Worm (Caenorhabditis elegans) whole organism, young adult: ENCODE data around the gene Y45G12B.2.

Experiments used
- B0261.1 ChIP-seq: sonication (generic microtip); optimal IDR thresholded peaks from 2 replicates; lab custom pipeline; 2016; ENCODE audit warnings: mild to moderate bottlenecking, missing genetic modification characterization, moderate library complexity, missing compliant biosample characterization
- C06A6.2 ChIP-seq: fragments of 200-800 bp; sonication (Bioruptor generic); conservative IDR thresholded peaks from 2 replicates; pipeline ENCODE4 v1.3.6; 2022; ENCODE audit warnings: missing genetic modification characterization, missing compliant biosample characterization
- D2030.7 ChIP-seq: fragments of 200-800 bp; sonication (Bioruptor generic); IDR thresholded peaks from 2 replicates; pipeline ENCODE4 v1.3.6; 2022; ENCODE audit warnings: missing genetic modification reagents, missing genetic modification characterization, missing compliant biosample characterization
- F33H1.4 ChIP-seq: fragments of 200-800 bp; sonication (Bioruptor generic); IDR thresholded peaks from 2 replicates; pipeline ENCODE4 v1.3.6; 2022; ENCODE audit warnings: missing genetic modification reagents, missing genetic modification characterization, missing compliant biosample characterization
- F37B4.10 ChIP-seq: fragments of 200-800 bp; sonication (Bioruptor generic); IDR thresholded peaks from 2 replicates; pipeline ENCODE4 v1.3.6; 2022; ENCODE audit warnings: missing genetic modification characterization, missing compliant biosample characterization
- F49E8.2 ChIP-seq: sonication (generic microtip); optimal IDR thresholded peaks from 3 replicates; lab custom pipeline; 2017; ENCODE audit warnings: missing genetic modification characterization, mild to moderate bottlenecking, missing compliant biosample characterization, antibody characterized with exemption, moderate library complexity; ENCODE audit not compliant: insufficient read depth
- F52B5.7 ChIP-seq: sonication (generic microtip); optimal IDR thresholded peaks from 2 replicates; lab custom pipeline; 2016; ENCODE audit warnings: mild to moderate bottlenecking, missing genetic modification characterization, missing compliant biosample characterization
- K11D2.4 ChIP-seq: fragments of 200-800 bp; sonication (Bioruptor generic); IDR thresholded peaks from 2 replicates; pipeline ENCODE4 v1.3.6; 2022; ENCODE audit warnings: missing genetic modification reagents, missing genetic modification characterization, missing compliant biosample characterization
- T26A5.8 ChIP-seq: sonication (generic microtip); optimal IDR thresholded peaks from 2 replicates; lab custom pipeline; 2016; ENCODE audit warnings: missing genetic modification characterization, missing compliant biosample characterization
- Y53G8AR.9 ChIP-seq: fragments of 200-800 bp; sonication (Bioruptor generic); conservative IDR thresholded peaks from 2 replicates; pipeline ENCODE4 v1.3.6; 2022; ENCODE audit warnings: missing genetic modification reagents, missing genetic modification characterization, missing compliant biosample characterization
- Y56A3A.18 ChIP-seq: fragments of 200-800 bp; sonication (Bioruptor generic); IDR thresholded peaks from 2 replicates; pipeline ENCODE4 v1.3.6; 2022; ENCODE audit warnings: missing genetic modification reagents, missing genetic modification characterization, missing compliant biosample characterization
- ZK185.1 ChIP-seq: sonication (generic microtip); optimal IDR thresholded peaks from 2 replicates; lab custom pipeline; 2016; ENCODE audit warnings: mild to moderate bottlenecking, missing genetic modification characterization, missing compliant biosample characterization; ENCODE audit not compliant: poor library complexity, severe bottlenecking
- ama-1 ChIP-seq, 3 experiments: fragments of 150-350 bp in 1 of 3; sonication (generic microtip) in 2 of 3; optimal IDR thresholded peaks; 2 replicates each; lab custom pipeline; 2014 to 2018; ENCODE audit warnings: missing biosample characterization in 2 of 3, missing genetic modification characterization in 2 of 3, missing genetic modification reagents in 2 of 3
- aptf-3 ChIP-seq: fragments of 200-800 bp; sonication (Bioruptor generic); IDR thresholded peaks from 2 replicates; pipeline ENCODE4 v1.3.6; 2022; ENCODE audit warnings: missing genetic modification characterization, missing compliant biosample characterization
- attf-3 ChIP-seq: fragments of 200-800 bp; sonication (Bioruptor generic); conservative IDR thresholded peaks from 2 replicates; pipeline ENCODE4 v1.3.6; 2022; ENCODE audit warnings: missing genetic modification reagents, missing genetic modification characterization, missing compliant biosample characterization
- attf-6 ChIP-seq: fragments of 200-800 bp; sonication (Bioruptor generic); IDR thresholded peaks from 2 replicates; pipeline ENCODE4 v1.3.6; 2022; ENCODE audit warnings: missing genetic modification reagents, missing genetic modification characterization, missing compliant biosample characterization
- ceh-100 ChIP-seq: fragments of 200-800 bp; sonication (Bioruptor generic); IDR thresholded peaks from 2 replicates; pipeline ENCODE4 v1.3.6; 2022; ENCODE audit warnings: missing genetic modification reagents, missing genetic modification characterization, missing compliant biosample characterization
- ceh-27 ChIP-seq: fragments of 200-800 bp; sonication (Bioruptor generic); optimal IDR thresholded peaks from 2 replicates; lab custom pipeline; 2018; ENCODE audit warnings: mild to moderate bottlenecking, missing genetic modification characterization, moderate library complexity, missing compliant biosample characterization
- ceh-40 ChIP-seq: fragments of 200-800 bp; sonication (Bioruptor generic); IDR thresholded peaks from 2 replicates; pipeline ENCODE4 v1.3.6; 2022; ENCODE audit warnings: missing genetic modification characterization, missing compliant biosample characterization
- ceh-79 ChIP-seq: sonication (generic microtip); optimal IDR thresholded peaks from 2 replicates; lab custom pipeline; 2017; ENCODE audit warnings: mild to moderate bottlenecking, missing genetic modification characterization, missing compliant biosample characterization
- ceh-91 ChIP-seq: fragments of 200-800 bp; sonication (Bioruptor generic); IDR thresholded peaks from 2 replicates; pipeline ENCODE4 v1.3.6; 2022; ENCODE audit warnings: missing genetic modification reagents, missing genetic modification characterization, missing compliant biosample characterization
- chd-7 ChIP-seq: sonication (generic microtip); optimal IDR thresholded peaks from 2 replicates; lab custom pipeline; 2016; ENCODE audit warnings: mild to moderate bottlenecking, missing genetic modification characterization, moderate library complexity, missing compliant biosample characterization
- die-1 ChIP-seq: sonication (generic microtip); optimal IDR thresholded peaks from 2 replicates; lab custom pipeline; 2016; ENCODE audit warnings: missing genotype, mild to moderate bottlenecking, missing genetic modification characterization, missing compliant biosample characterization
- dox-1 ChIP-seq: fragments of 200-800 bp; sonication (Bioruptor generic); IDR thresholded peaks from 2 replicates; pipeline ENCODE4 v1.3.6; 2022; ENCODE audit warnings: missing genetic modification reagents, missing genetic modification characterization, missing compliant biosample characterization
- ekl-4 ChIP-seq: fragments of 200-800 bp; sonication (Bioruptor generic); IDR thresholded peaks from 2 replicates; pipeline ENCODE4 v1.3.6; 2022; ENCODE audit warnings: missing genetic modification reagents, missing genetic modification characterization, missing compliant biosample characterization
- fkh-3 ChIP-seq: sonication (generic microtip); optimal IDR thresholded peaks from 2 replicates; lab custom pipeline; 2016; ENCODE audit warnings: mild to moderate bottlenecking, missing genetic modification characterization, missing compliant biosample characterization
- him-1 ChIP-seq: sonication (generic microtip); optimal IDR thresholded peaks from 2 replicates; lab custom pipeline; 2016; ENCODE audit warnings: missing genotype, missing genetic modification reagents, missing genetic modification characterization, missing compliant biosample characterization
- hmg-1.2 ChIP-seq: fragments of 200-800 bp; sonication (Bioruptor generic); IDR thresholded peaks from 2 replicates; pipeline ENCODE4 v1.3.6; 2022; ENCODE audit warnings: missing genetic modification reagents, missing genetic modification characterization, missing compliant biosample characterization
- hsf-1 ChIP-seq: fragments of 200-800 bp; sonication (Bioruptor generic); IDR thresholded peaks from 2 replicates; pipeline ENCODE4 v1.3.6; 2022; ENCODE audit warnings: missing genetic modification reagents, missing genetic modification characterization, missing compliant biosample characterization
- let-526 ChIP-seq: fragments of 200-800 bp; sonication (Bioruptor generic); IDR thresholded peaks from 2 replicates; pipeline ENCODE4 v1.3.6; 2022; ENCODE audit warnings: missing genetic modification reagents, missing genetic modification characterization, missing compliant biosample characterization
- lin-40 ChIP-seq: sonication (generic microtip); optimal IDR thresholded peaks from 2 replicates; lab custom pipeline; 2016; ENCODE audit warnings: missing genetic modification characterization, mild to moderate bottlenecking, missing compliant biosample characterization, missing genotype, missing genetic modification reagents
- lsl-1 ChIP-seq: fragments of 200-800 bp; sonication (Bioruptor generic); optimal IDR thresholded peaks from 2 replicates; lab custom pipeline; 2018; ENCODE audit warnings: mild to moderate bottlenecking, missing genetic modification characterization, moderate library complexity, missing compliant biosample characterization
- lsy-27 ChIP-seq: sonication (generic microtip); optimal IDR thresholded peaks from 2 replicates; lab custom pipeline; 2017; ENCODE audit warnings: missing genetic modification characterization, mild to moderate bottlenecking, missing compliant biosample characterization, antibody characterized with exemption, missing genotype, borderline replicate concordance; ENCODE audit not compliant: insufficient read depth
- madf-3 ChIP-seq: fragments of 200-800 bp; sonication (Bioruptor generic); IDR thresholded peaks from 2 replicates; pipeline ENCODE4 v1.3.6; 2022; ENCODE audit warnings: missing genetic modification reagents, missing genetic modification characterization, missing compliant biosample characterization
- mxl-1 ChIP-seq: sonication (generic microtip); optimal IDR thresholded peaks from 2 replicates; lab custom pipeline; 2016; ENCODE audit warnings: missing genetic modification characterization, missing compliant biosample characterization
- nhr-90 ChIP-seq: sonication (generic microtip); optimal IDR thresholded peaks from 2 replicates; lab custom pipeline; 2016; ENCODE audit warnings: missing genotype, mild to moderate bottlenecking, missing genetic modification characterization, missing compliant biosample characterization
- rec-8 ChIP-seq, 2 experiments: sonication (generic microtip); optimal IDR thresholded peaks; 2 replicates each; lab custom pipeline; 2016; ENCODE audit warnings: mild to moderate bottlenecking in 2 of 2, missing genetic modification characterization in 2 of 2, missing genetic modification reagents in 2 of 2, missing genotype in 2 of 2, missing biosample characterization in 1 of 2, missing compliant biosample characterization in 1 of 2, moderate library complexity in 1 of 2
- repo-1 ChIP-seq: sonication (generic microtip); optimal IDR thresholded peaks from 2 replicates; lab custom pipeline; 2017; ENCODE audit warnings: mild to moderate bottlenecking, missing genetic modification characterization, missing compliant biosample characterization
- sdz-38 ChIP-seq: sonication (generic microtip); optimal IDR thresholded peaks from 2 replicates; lab custom pipeline; 2016; ENCODE audit warnings: missing genotype, missing genetic modification characterization, missing compliant biosample characterization
- snpc-1.1 ChIP-seq: sonication (generic microtip); optimal IDR thresholded peaks from 2 replicates; lab custom pipeline; 2017; ENCODE audit warnings: missing genetic modification characterization, mild to moderate bottlenecking, missing compliant biosample characterization, antibody characterized with exemption, moderate library complexity, missing genotype, missing genetic modification reagents; ENCODE audit not compliant: insufficient read depth
- snpc-1.3 ChIP-seq: sonication (generic microtip); optimal IDR thresholded peaks from 2 replicates; lab custom pipeline; 2017; ENCODE audit warnings: missing genetic modification characterization, mild to moderate bottlenecking, missing compliant biosample characterization, antibody characterized with exemption, moderate library complexity, missing genotype, missing genetic modification reagents; ENCODE audit not compliant: insufficient read depth
- snpc-3.4 ChIP-seq: sonication (generic microtip); optimal IDR thresholded peaks from 2 replicates; lab custom pipeline; 2017; ENCODE audit warnings: missing genetic modification characterization, mild to moderate bottlenecking, missing compliant biosample characterization, antibody characterized with exemption, moderate library complexity, missing genotype, missing genetic modification reagents
- somi-1 ChIP-seq: fragments of 200-800 bp; sonication (Bioruptor generic); optimal IDR thresholded peaks from 2 replicates; lab custom pipeline; 2018; ENCODE audit warnings: mild to moderate bottlenecking, missing genetic modification characterization, missing compliant biosample characterization
- tlf-1 ChIP-seq: fragments of 200-800 bp; sonication (Bioruptor generic); optimal IDR thresholded peaks from 2 replicates; lab custom pipeline; 2018; ENCODE audit warnings: mild to moderate bottlenecking, missing genetic modification characterization, missing compliant biosample characterization
- ztf-25 ChIP-seq: fragments of 200-800 bp; sonication (Bioruptor generic); IDR thresholded peaks from 2 replicates; pipeline ENCODE4 v1.3.6; 2022; ENCODE audit warnings: missing genetic modification reagents, missing genetic modification characterization, missing compliant biosample characterization
- ztf-3 ChIP-seq: fragments of 200-800 bp; sonication (Bioruptor generic); optimal IDR thresholded peaks from 2 replicates; lab custom pipeline; 2018; ENCODE audit warnings: mild to moderate bottlenecking, missing genetic modification characterization, missing compliant biosample characterization

Y45G12B.2 gene

ce11 chrV:2672603-2673002 lies 22.0 kb upstream of the Y45G12B.2 start, which contains the start of gene W02G9.3 (continued):
- TF ChIP-seq ceh-40 (GFP tag; lab: Robert Waterston, UW) (no peak), snpc-3.4 (tag; lab: Kevin White, UChicago) (peak; percentile 63), Y56A3A.18 (no peak), F49E8.2 (tag; lab: Kevin White, UChicago) (peak; percentile 60), C06A6.2 (GFP tag; lab: Robert Waterston, UW) (no peak), fkh-3 (tag; lab: Kevin White, UChicago) (no peak), ceh-79 (tag; lab: Kevin White, UChicago) (no peak), hmg-1.2 (GFP tag; lab: Robert Waterston, UW) (peak; percentile 99), chd-7 (tag; lab: Kevin White, UChicago) (no peak), ztf-3 (GFP tag; lab: Kevin White, UChicago) (no peak), attf-3 (GFP tag; lab: Robert Waterston, UW) (peak; percentile 44; the same call in 1 of the 2 replicates), F37B4.10 (GFP tag; lab: Robert Waterston, UW) (no peak), aptf-3 (GFP tag; lab: Robert Waterston, UW) (no peak), ama-1 (optimal IDR thresholded peaks at IDR 0.05; lab: Kevin White, UChicago) (no peak), ama-1 (GFP tag; optimal IDR thresholded peaks at IDR 0.05; lab: Kevin White, UChicago) (no peak), T26A5.8 (no peak), attf-6 (GFP tag; lab: Robert Waterston, UW) (0 out of 2 replicates have a peak, but pooled peaks have one; percentile 13), snpc-1.3 (tag; lab: Kevin White, UChicago) (peak; percentile 55), F52B5.7 (tag; lab: Kevin White, UChicago) (no peak), die-1 (tag; lab: Kevin White, UChicago) (no peak), repo-1 (no peak), lsl-1 (GFP tag; lab: Kevin White, UChicago) (peak; percentile 58), him-1 (tag; lab: Kevin White, UChicago) (peak; percentile 1), madf-3 (GFP tag; lab: Robert Waterston, UW) (0 out of 2 replicates have a peak, but pooled peaks have one; percentile 43), ceh-91 (peak; percentile 44; the same call in 1 of the 2 replicates), ekl-4 (GFP tag; lab: Robert Waterston, UW) (no peak), F33H1.4 (GFP tag; lab: Robert Waterston, UW) (peak; percentile 46; the same call in 1 of the 2 replicates), ztf-25 (GFP tag; lab: Robert Waterston, UW) (no peak), B0261.1 (tag; lab: Kevin White, UChicago) (peak; percentile 25), D2030.7 (GFP tag; lab: Robert Waterston, UW) (peak; percentile 81), snpc-1.1 (tag; lab: Kevin White, UChicago) (peak; percentile 3), ZK185.1 (tag; lab: Kevin White, UChicago) (no peak), ceh-100 (GFP tag; lab: Robert Waterston, UW) (peak; percentile 92)

ce11 chrV:2673807-2674206 lies 20.8 kb upstream of the Y45G12B.2 start:
- peak; percentile 38 for TF ChIP-seq lin-40
- TF ChIP-seq somi-1 (GFP tag; lab: Kevin White, UChicago): no peak
- no peak for TF ChIP-seq hsf-1
- no peak for TF ChIP-seq sdz-38 (tag; lab: Kevin White, UChicago)
- TF ChIP-seq C06A6.2 (GFP tag; lab: Robert Waterston, UW): no peak
- TF ChIP-seq mxl-1: no peak
- peak; percentile 15 for TF ChIP-seq lsy-27
- TF ChIP-seq ceh-27 (GFP tag; lab: Kevin White, UChicago): peak; percentile 62
- TF ChIP-seq let-526: no peak
- peak; percentile 55 for TF ChIP-seq nhr-90 (tag; lab: Kevin White, UChicago)
- no peak for TF ChIP-seq K11D2.4 (GFP tag; lab: Robert Waterston, UW)
- no peak for TF ChIP-seq ceh-91
- 0 out of 2 replicates have a peak, but pooled peaks have one; percentile 50 for TF ChIP-seq Y56A3A.18
- TF ChIP-seq dox-1 (GFP tag; lab: Robert Waterston, UW): peak; percentile 60
- no peak for TF ChIP-seq Y53G8AR.9
- TF ChIP-seq tlf-1: peak; percentile 23
- TF ChIP-seq lsl-1 (GFP tag; lab: Kevin White, UChicago): peak; percentile 47
- TF ChIP-seq rec-8 (tag; optimal IDR thresholded peaks at IDR 0.05; lab: Kevin White, UChicago): peak; percentile 6 to 37
